Fruit fly (Drosophila melanogaster) whole organism, wandering third instar larva: Measurements from ENCODE around the gene Sarm.

ENCODE experiments used
- Abd-B ChIP-seq: fragments of >200 bp; optimal IDR thresholded peaks from 2 replicates; lab custom pipeline; 2017; ENCODE audit warnings: missing biosample characterization, missing genetic modification characterization
- CG32264 ChIP-seq: fragments of 200-800 bp; sonication (Bioruptor generic); optimal IDR thresholded peaks from 2 replicates; lab custom pipeline; 2016; ENCODE audit warnings: missing biosample characterization, missing genetic modification characterization
- CG9705 ChIP-seq: fragments of 200-800 bp; sonication (Bioruptor generic); optimal IDR thresholded peaks from 2 replicates; lab custom pipeline; 2018; ENCODE audit warnings: missing biosample characterization, mild to moderate bottlenecking, missing genetic modification characterization
- CrebA ChIP-seq: fragments of 200-800 bp; sonication (Bioruptor generic); optimal IDR thresholded peaks from 2 replicates; lab custom pipeline; 2016; ENCODE audit warnings: missing biosample characterization, mild to moderate bottlenecking, missing genetic modification characterization, borderline replicate concordance
- Dfd ChIP-seq: fragments of >200 bp; optimal IDR thresholded peaks from 2 replicates; lab custom pipeline; 2017; ENCODE audit warnings: missing biosample characterization, missing genetic modification characterization
- Dif ChIP-seq: fragments of 200-275, 200-300 bp; sonication (Bioruptor generic); optimal IDR thresholded peaks from 2 replicates; lab custom pipeline; 2018; ENCODE audit warnings: missing biosample characterization, missing genetic modification characterization; ENCODE audit not compliant: partially characterized antibody
- GATAd ChIP-seq: sonication (Bioruptor generic); optimal IDR thresholded peaks from 2 replicates; lab custom pipeline; 2016; ENCODE audit warnings: missing biosample characterization, missing genetic modification characterization
- HLH106 ChIP-seq: fragments of 200-800 bp; optimal IDR thresholded peaks from 3 replicates; lab custom pipeline; 2019; ENCODE audit warnings: missing biosample characterization, mild to moderate bottlenecking, missing genetic modification characterization, moderate library complexity
- Hnf4 ChIP-seq: fragments of 200-800 bp; sonication (Bioruptor generic); optimal IDR thresholded peaks from 2 replicates; lab custom pipeline; 2016; ENCODE audit warnings: missing biosample characterization, mild to moderate bottlenecking, missing genetic modification characterization
- Hr78 ChIP-seq: fragments of >200 bp; optimal IDR thresholded peaks from 2 replicates; lab custom pipeline; 2017; ENCODE audit warnings: missing biosample characterization, missing genetic modification characterization
- Hr83 ChIP-seq: fragments of 200-300 bp; sonication (Bioruptor generic); optimal IDR thresholded peaks from 2 replicates; lab custom pipeline; 2016; ENCODE audit warnings: missing biosample characterization, mild to moderate bottlenecking, missing genetic modification characterization, moderate library complexity; ENCODE audit not compliant: poor library complexity, severe bottlenecking
- Jra ChIP-seq: sonication (Bioruptor generic); optimal IDR thresholded peaks from 2 replicates; lab custom pipeline; 2016; ENCODE audit warnings: missing biosample characterization, missing genetic modification characterization
- Mio ChIP-seq: sonication (Bioruptor generic); optimal IDR thresholded peaks from 2 replicates; lab custom pipeline; 2016; ENCODE audit warnings: missing biosample characterization, missing genetic modification characterization
- Myc ChIP-seq: fragments of >200 bp; optimal IDR thresholded peaks from 2 replicates; lab custom pipeline; 2017
- N ChIP-seq: fragments of >200 bp; optimal IDR thresholded peaks from 2 replicates; lab custom pipeline; 2018; ENCODE audit warnings: missing biosample characterization, missing external identifiers, missing genetic modification characterization
- OdsH ChIP-seq: fragments of 200-800 bp; sonication (Bioruptor generic); optimal IDR thresholded peaks from 2 replicates; lab custom pipeline; 2016; ENCODE audit warnings: missing biosample characterization, mild to moderate bottlenecking, missing genetic modification characterization
- Rel ChIP-seq, 2 experiments: fragments of 200-800 bp; sonication (Bioruptor generic) in 1 of 2; optimal IDR thresholded peaks; 2 replicates in 1 of 2; 3 replicates in 1 of 2; lab custom pipeline; 2016 to 2019; ENCODE audit warnings: mild to moderate bottlenecking in 2 of 2, missing biosample characterization in 2 of 2, missing genetic modification characterization in 2 of 2, moderate library complexity in 1 of 2
- Sp1 ChIP-seq: fragments of 200-800 bp; sonication (Bioruptor generic); optimal IDR thresholded peaks from 3 replicates; lab custom pipeline; 2019; ENCODE audit warnings: missing biosample characterization, mild to moderate bottlenecking, missing genetic modification characterization, moderate library complexity
- Vsx2 ChIP-seq: fragments of 200-300, 225-300 bp; sonication (Bioruptor generic); optimal IDR thresholded peaks from 2 replicates; lab custom pipeline; 2018; ENCODE audit warnings: missing biosample characterization, missing genetic modification characterization; ENCODE audit not compliant: partially characterized antibody
- br ChIP-seq: fragments of 200-800 bp; sonication (Bioruptor generic); optimal IDR thresholded peaks from 2 replicates; lab custom pipeline; 2016; ENCODE audit warnings: missing biosample characterization, missing genetic modification characterization
- brk ChIP-seq: fragments of 200-800 bp; sonication (Bioruptor generic); optimal IDR thresholded peaks from 2 replicates; lab custom pipeline; 2016; ENCODE audit warnings: missing biosample characterization, mild to moderate bottlenecking, missing genetic modification characterization
- dl ChIP-seq, 2 experiments: fragments of 175-275, 200-275 bp in 1 of 2; fragments of 200-275 bp in 1 of 2; sonication (Bioruptor generic); optimal IDR thresholded peaks; lab custom pipeline; 2018; ENCODE audit warnings: mild to moderate bottlenecking in 2 of 2, missing biosample characterization in 2 of 2, missing genetic modification characterization in 2 of 2, moderate library complexity in 2 of 2; ENCODE audit not compliant: partially characterized antibody in 2 of 2, insufficient read depth in 1 of 2
- dmrt93B ChIP-seq: fragments of 200-800 bp; sonication (Bioruptor generic); optimal IDR thresholded peaks from 2 replicates; lab custom pipeline; 2018; ENCODE audit warnings: missing biosample characterization, mild to moderate bottlenecking, missing genetic modification characterization
- dsf ChIP-seq: sonication (Bioruptor generic); optimal IDR thresholded peaks from 2 replicates; lab custom pipeline; 2016; ENCODE audit warnings: missing biosample characterization, missing genetic modification characterization, borderline replicate concordance
- ey ChIP-seq: fragments of 200-800 bp; sonication (Bioruptor generic); optimal IDR thresholded peaks from 2 replicates; lab custom pipeline; 2016; ENCODE audit warnings: missing biosample characterization, missing genetic modification characterization
- foxo ChIP-seq, 2 experiments: fragments of 200-800 bp; sonication (Bioruptor generic); optimal IDR thresholded peaks; 2 replicates in 1 of 2; 3 replicates in 1 of 2; lab custom pipeline; 2016 to 2017; ENCODE audit warnings: missing biosample characterization in 2 of 2, missing genetic modification characterization in 2 of 2
- fru ChIP-seq: fragments of 200-800 bp; sonication (Bioruptor generic); optimal IDR thresholded peaks from 3 replicates; lab custom pipeline; 2016; ENCODE audit warnings: missing biosample characterization, mild to moderate bottlenecking, missing genetic modification characterization
- h ChIP-seq: fragments of 200-800 bp; sonication (Bioruptor generic); optimal IDR thresholded peaks from 3 replicates; lab custom pipeline; 2016; ENCODE audit warnings: missing biosample characterization, mild to moderate bottlenecking, missing genetic modification characterization
- jim ChIP-seq: fragments of 175-275, 200-325 bp; sonication (Bioruptor generic); optimal IDR thresholded peaks from 2 replicates; lab custom pipeline; 2016; ENCODE audit warnings: missing biosample characterization, mild to moderate bottlenecking, missing genetic modification characterization
- lola ChIP-seq: fragments of >200 bp; optimal IDR thresholded peaks from 2 replicates; lab custom pipeline; 2017; ENCODE audit warnings: missing biosample characterization, missing genetic modification characterization
- pan ChIP-seq: fragments of >200 bp; optimal IDR thresholded peaks from 2 replicates; lab custom pipeline; 2017
- psq ChIP-seq: fragments of 200-800 bp; sonication (Bioruptor generic); optimal IDR thresholded peaks from 3 replicates; lab custom pipeline; 2017; ENCODE audit warnings: missing biosample characterization, mild to moderate bottlenecking, missing genetic modification characterization, moderate library complexity
- rgr ChIP-seq: fragments of 200-800 bp; sonication (Bioruptor generic); optimal IDR thresholded peaks from 3 replicates; lab custom pipeline; 2016; ENCODE audit warnings: missing biosample characterization, mild to moderate bottlenecking, missing genetic modification characterization
- sage ChIP-seq: fragments of 200-800 bp; sonication (Bioruptor generic); optimal IDR thresholded peaks from 2 replicates; lab custom pipeline; 2016; ENCODE audit warnings: missing biosample characterization, mild to moderate bottlenecking, missing genetic modification characterization
- sv ChIP-seq: fragments of 200-800 bp; sonication (Bioruptor generic); optimal IDR thresholded peaks from 3 replicates; lab custom pipeline; 2016; ENCODE audit warnings: missing biosample characterization, missing genetic modification characterization
- tai ChIP-seq: sonication (Bioruptor generic); optimal IDR thresholded peaks from 2 replicates; lab custom pipeline; 2016; ENCODE audit warnings: missing biosample characterization, missing genetic modification characterization
- usp ChIP-seq: fragments of >200 bp; optimal IDR thresholded peaks from 2 replicates; lab custom pipeline; 2017; ENCODE audit warnings: missing biosample characterization, missing genetic modification characterization
- woc ChIP-seq: sonication (Bioruptor generic); optimal IDR thresholded peaks from 2 replicates; lab custom pipeline; 2016; ENCODE audit warnings: missing biosample characterization, mild to moderate bottlenecking, missing genetic modification characterization

The Sarm gene

DNA sequence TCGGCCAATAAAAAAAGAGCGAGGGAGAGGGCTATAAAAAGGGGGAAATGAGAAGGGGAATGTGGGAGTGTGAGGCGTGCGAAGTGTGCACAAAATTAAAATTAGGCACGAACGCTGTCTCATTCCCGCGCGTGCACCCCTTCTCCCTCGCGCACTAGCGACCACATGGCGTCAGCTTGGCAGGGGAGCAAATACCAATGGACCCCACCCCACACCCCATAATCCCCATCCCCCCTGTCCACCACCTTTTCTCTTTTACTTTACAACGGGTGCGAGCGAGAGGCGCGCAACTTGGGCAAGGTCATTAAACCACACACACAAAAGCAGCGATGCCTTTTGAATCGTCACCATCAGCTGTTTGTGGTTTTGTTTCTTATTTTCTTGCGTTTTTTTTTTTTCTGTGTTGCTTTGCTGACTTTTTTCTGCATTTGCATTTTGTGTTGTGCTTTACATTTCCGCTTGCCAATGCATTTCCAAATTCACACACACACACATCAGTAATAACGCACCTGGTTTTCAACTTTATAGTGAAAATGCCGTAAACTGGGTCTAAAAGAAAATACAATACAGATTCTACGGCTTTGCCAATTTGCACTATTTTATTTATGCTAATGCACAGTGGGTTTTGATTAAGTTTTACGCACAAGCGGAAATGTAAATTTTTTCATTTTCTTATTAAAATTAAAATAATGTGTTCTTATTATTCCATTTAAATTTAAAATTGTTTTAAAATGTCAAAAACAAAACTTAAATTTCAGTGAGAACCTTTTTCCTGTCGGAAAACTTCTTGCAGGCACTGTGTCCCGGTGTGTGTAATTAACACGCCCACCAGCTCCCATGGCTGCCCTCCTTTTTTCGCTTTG lies 39.2 kb upstream of the Sarm start:
- TF ChIP-seq woc = peak; percentile 7
- peak; percentile 20 for TF ChIP-seq dmrt93B (GFP tag; lab: Kevin White, UChicago)
- TF ChIP-seq psq (GFP tag; lab: Kevin White, UChicago) = peak; percentile 15
- no peak for TF ChIP-seq tai
- peak in 1 of 2 experiments; percentile 44 for TF ChIP-seq foxo (GFP tag; optimal IDR thresholded peaks at IDR 0.05; lab: Kevin White, UChicago)
- TF ChIP-seq Dfd = peak; percentile 24
- peak; percentile 30 for TF ChIP-seq Sp1 (GFP tag; lab: Kevin White, UChicago)
- TF ChIP-seq fru = peak; percentile 28
- TF ChIP-seq h = peak; percentile 44
- TF ChIP-seq dl (GFP tag; optimal IDR thresholded peaks at IDR 0.05; lab: Kevin White, UChicago; ENCODE audit: insufficient read depth in 1 of 2, partially characterized antibody in 2 of 2) = no peak
- TF ChIP-seq OdsH (GFP tag; lab: Kevin White, UChicago) = peak; percentile 3
- no peak for TF ChIP-seq jim (GFP tag; lab: Kevin White, UChicago)
- TF ChIP-seq HLH106 (tag; lab: Kevin White, UChicago) = peak; percentile 52
- TF ChIP-seq ey (GFP tag; lab: Kevin White, UChicago) = peak; percentile 42
- TF ChIP-seq Hr83 = peak; percentile 17
- TF ChIP-seq br = peak; percentile 27
- TF ChIP-seq pan (lab: Kevin White, UChicago) = no peak
- TF ChIP-seq Rel (GFP tag; optimal IDR thresholded peaks at IDR 0.05; lab: Kevin White, UChicago) = peak; percentile 24
- no peak for TF ChIP-seq Rel (tag; optimal IDR thresholded peaks at IDR 0.05; lab: Kevin White, UChicago)
- peak; percentile 21 for TF ChIP-seq rgr (GFP tag; lab: Kevin White, UChicago)

DNA sequence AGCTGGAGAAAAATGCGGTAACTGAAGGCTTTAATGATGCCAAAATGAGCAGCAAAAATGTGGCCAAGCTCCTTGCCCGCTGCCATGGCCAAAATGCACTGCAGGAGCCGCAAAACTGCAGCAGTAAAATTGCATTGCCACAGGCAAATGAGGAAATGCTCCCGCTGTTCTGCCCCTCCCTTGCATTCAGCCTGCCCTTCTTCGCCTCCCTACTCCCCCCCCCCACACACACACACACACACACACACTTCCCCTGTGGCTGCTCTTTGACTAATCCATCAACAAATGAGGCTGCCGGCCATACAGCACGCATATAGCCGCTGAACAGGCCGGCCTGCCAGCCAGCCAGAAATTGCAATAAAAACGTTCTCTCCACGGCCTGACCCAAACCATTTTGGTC lies 36.5 kb upstream of the Sarm start:
- TF ChIP-seq usp (no peak), Dfd (peak; percentile 59)

DNA sequence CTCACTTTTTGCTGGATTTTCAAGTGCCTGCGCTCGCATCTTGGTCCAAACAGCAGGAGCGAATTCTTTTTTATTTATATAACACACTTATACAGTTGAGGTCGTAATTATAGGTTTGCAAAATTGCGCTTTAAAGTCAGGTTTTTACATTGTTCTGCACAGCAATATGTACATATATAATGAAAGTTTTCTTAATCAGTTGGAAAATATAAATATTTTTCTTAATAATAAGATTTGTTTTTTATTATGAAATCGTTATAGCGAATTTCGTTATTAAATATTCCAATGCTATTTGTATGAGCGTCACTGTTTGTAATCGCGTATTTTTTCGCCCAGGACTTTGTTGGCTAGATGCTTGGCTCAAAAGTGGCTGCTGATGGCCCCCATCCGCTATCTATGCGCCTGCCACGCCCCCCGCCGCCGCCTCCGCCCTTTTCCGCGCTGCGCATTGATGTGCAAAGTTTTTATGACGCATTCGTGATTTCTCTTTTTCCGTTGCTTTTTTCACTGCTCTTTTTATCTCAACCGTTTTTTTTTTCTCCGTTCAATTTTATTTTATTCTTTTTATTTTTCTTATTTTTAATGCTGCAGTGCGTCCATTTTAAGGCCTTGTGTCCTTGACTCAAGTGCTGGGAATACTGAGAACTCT lies 35.9 kb upstream of the Sarm start:
- TF ChIP-seq Myc (lab: Kevin White, UChicago) = no peak
- peak; percentile 48 for TF ChIP-seq fru
- peak; percentile 53 for TF ChIP-seq dmrt93B (GFP tag; lab: Kevin White, UChicago)
- no peak for TF ChIP-seq Jra (GFP tag; lab: Kevin White, UChicago)
- TF ChIP-seq jim (GFP tag; lab: Kevin White, UChicago) = no peak
- no peak for TF ChIP-seq CrebA (GFP tag; lab: Kevin White, UChicago)
- TF ChIP-seq Hr78 (GFP tag; lab: Kevin White, UChicago) = no peak
- TF ChIP-seq CG9705 (GFP tag; lab: Kevin White, UChicago) = no peak
- TF ChIP-seq Rel (GFP tag; optimal IDR thresholded peaks at IDR 0.05; lab: Kevin White, UChicago) = no peak
- no peak for TF ChIP-seq Rel (tag; optimal IDR thresholded peaks at IDR 0.05; lab: Kevin White, UChicago)
- peak; percentile 63 for TF ChIP-seq Sp1 (GFP tag; lab: Kevin White, UChicago)
- TF ChIP-seq br = peak; percentile 1
- peak; percentile 37 for TF ChIP-seq brk (GFP tag; lab: Kevin White, UChicago)
- no peak for TF ChIP-seq Dif
- no peak for TF ChIP-seq sage (GFP tag; lab: Kevin White, UChicago)
- TF ChIP-seq usp = no peak
- TF ChIP-seq HLH106 (tag; lab: Kevin White, UChicago) = peak; percentile 60
- no peak for TF ChIP-seq Vsx2
- TF ChIP-seq Hnf4 (GFP tag; lab: Kevin White, UChicago) = peak; percentile 37
- peak; percentile 63 for TF ChIP-seq rgr (GFP tag; lab: Kevin White, UChicago)
- TF ChIP-seq GATAd (GFP tag; lab: Kevin White, UChicago) = no peak
- TF ChIP-seq OdsH (GFP tag; lab: Kevin White, UChicago) = peak; percentile 69
- no peak for TF ChIP-seq woc
- TF ChIP-seq pan (lab: Kevin White, UChicago) = no peak
- no peak for TF ChIP-seq Mio (GFP tag; lab: Kevin White, UChicago)
- no peak for TF ChIP-seq N
- TF ChIP-seq Abd-B (GFP tag; lab: Kevin White, UChicago) = no peak
- TF ChIP-seq h = peak; percentile 58
- TF ChIP-seq foxo (GFP tag; optimal IDR thresholded peaks at IDR 0.05; lab: Kevin White, UChicago) = peak in 1 of 2 experiments; percentile 66
- TF ChIP-seq dl (GFP tag; optimal IDR thresholded peaks at IDR 0.05; lab: Kevin White, UChicago; ENCODE audit: insufficient read depth in 1 of 2, partially characterized antibody in 2 of 2) = no peak
- no peak for TF ChIP-seq tai
- no peak for TF ChIP-seq sv (GFP tag; lab: Kevin White, UChicago)
- TF ChIP-seq lola (GFP tag; lab: Kevin White, UChicago) = no peak
- no peak for TF ChIP-seq dsf
- TF ChIP-seq ey (GFP tag; lab: Kevin White, UChicago) = peak; percentile 40
- peak; percentile 71 for TF ChIP-seq Dfd
- no peak for TF ChIP-seq CG32264 (GFP tag; lab: Kevin White, UChicago)
- no peak for TF ChIP-seq Hr83
- peak; percentile 31 for TF ChIP-seq psq (GFP tag; lab: Kevin White, UChicago)
